Fruit fly (Drosophila melanogaster): ENCODE measurements around the gene CG4318.

CG4318 gene

dm6 chrX:13112238-13112829 lies 42.4 kb downstream of the CG4318 start, which contains the start of gene Chpf (continued):
- TF ChIP-seq CG7271 (tag; optimal IDR thresholded peaks at IDR 0.05) (no peak), Elba2 (GFP tag; optimal IDR thresholded peaks at IDR 0.05) (no peak), cwo (GFP tag; optimal IDR thresholded peaks at IDR 0.05) (no peak), CG8388 (GFP tag; optimal IDR thresholded peaks at IDR 0.05) (no peak), CG17385 (GFP tag; optimal IDR thresholded peaks at IDR 0.05) (peak; percentile 6), CG15601 (tag; optimal IDR thresholded peaks at IDR 0.05) (no peak), ato (GFP tag; IDR thresholded peaks at IDR 0.05; ENCODE audit: partially characterized antibody) (peak; percentile 74; the same call in 1 of the 2 replicates), Sin3A (optimal IDR thresholded peaks at IDR 0.05) (peak; percentile 45), pzg (GFP tag; optimal IDR thresholded peaks at IDR 0.05) (peak; percentile 53), D19A (tag; optimal IDR thresholded peaks at IDR 0.05) (no peak), CG4730 (GFP tag; IDR thresholded peaks at IDR 0.05) (no peak), ac (GFP tag; optimal IDR thresholded peaks at IDR 0.05) (no peak), CG2712 (tag; optimal IDR thresholded peaks at IDR 0.05) (no peak), scrt (GFP tag; optimal IDR thresholded peaks at IDR 0.05) (peak; percentile 18), Optix (GFP tag; IDR thresholded peaks at IDR 0.05) (no peak), Opbp (GFP tag; IDR thresholded peaks at IDR 0.05; ENCODE audit: partially characterized antibody) (peak; percentile 84), crol (GFP tag; IDR thresholded peaks at IDR 0.05) (no peak), CG2120 (GFP tag; optimal IDR thresholded peaks at IDR 0.05) (no peak), sob (GFP tag; IDR thresholded peaks at IDR 0.05) (no peak), CG8290 (GFP tag; optimal IDR thresholded peaks at IDR 0.05) (no peak), CG8290 (tag; optimal IDR thresholded peaks at IDR 0.05) (peak in 1 of 2 experiments; percentile 33), CG11504 (tag; optimal IDR thresholded peaks at IDR 0.05) (no peak), Oli (tag; optimal IDR thresholded peaks at IDR 0.05) (no peak), Max (GFP tag; optimal IDR thresholded peaks at IDR 0.05) (no peak), Meics (GFP tag; optimal IDR thresholded peaks at IDR 0.05) (no peak), YL-1 (GFP tag; optimal IDR thresholded peaks at IDR 0.05) (no peak), otp (GFP tag; IDR thresholded peaks at IDR 0.05) (no peak), CG18262 (tag; optimal IDR thresholded peaks at IDR 0.05) (no peak), gt (GFP tag; IDR thresholded peaks at IDR 0.05) (no peak), Doc3 (GFP tag; IDR thresholded peaks at IDR 0.05; ENCODE audit: partially characterized antibody) (peak; percentile 50; the same call in 1 of the 3 replicates), CG12391 (tag; optimal IDR thresholded peaks at IDR 0.05) (no peak), gfzf (GFP tag; optimal IDR thresholded peaks at IDR 0.05) (peak; percentile 16), unc-4 (GFP tag; IDR thresholded peaks at IDR 0.05; ENCODE audit: partially characterized antibody) (peak; percentile 65), Ravus (GFP tag; IDR thresholded peaks at IDR 0.05) (no peak), shn (GFP tag; optimal IDR thresholded peaks at IDR 0.05) (no peak), tap (tag; optimal IDR thresholded peaks at IDR 0.05) (no peak), Fer1 (GFP tag; optimal IDR thresholded peaks at IDR 0.05) (no peak), Hand (GFP tag; optimal IDR thresholded peaks at IDR 0.05) (no peak), chinmo (GFP tag; IDR thresholded peaks at IDR 0.05; ENCODE audit: partially characterized antibody) (peak; percentile 88; the same call in 3 of the 4 replicates), CG11085 (GFP tag; IDR thresholded peaks at IDR 0.05) (no peak), CG1603 (tag; optimal IDR thresholded peaks at IDR 0.05) (peak; percentile 32), amos (GFP tag; IDR thresholded peaks at IDR 0.05; ENCODE audit: partially characterized antibody) (peak; percentile 87), chm (GFP tag; IDR thresholded peaks at IDR 0.05) (no peak), Bgb (GFP tag; IDR thresholded peaks at IDR 0.05; ENCODE audit: partially characterized antibody) (peak; percentile 90), Gug (GFP tag; IDR thresholded peaks at IDR 0.05) (peak; percentile 4; the same call in 1 of the 4 replicates), Vsx1 (GFP tag; optimal IDR thresholded peaks at IDR 0.05) (no peak), CG17186 (GFP tag; optimal IDR thresholded peaks at IDR 0.05) (peak; percentile 7), nmo (GFP tag; optimal IDR thresholded peaks at IDR 0.05) (no peak), kni (GFP tag; optimal IDR thresholded peaks at IDR 0.05) (no peak), CTCF (GFP tag; optimal IDR thresholded peaks at IDR 0.05) (no peak)
